Fruit fly (Drosophila melanogaster) whole organism, embryonic: Measurements from ENCODE around the gene TotB.

Experiments used
- Awh ChIP-seq: fragments of 200-800 bp; sonication (Bioruptor generic); IDR thresholded peaks from 2 replicates; pipeline ENCODE4, ENCODE4 v1.3.6; 2022; ENCODE audit warnings: missing biosample characterization, missing genetic modification characterization
- CG11504 ChIP-seq: fragments of 200-800 bp; sonication (Bioruptor generic); optimal IDR thresholded peaks from 3 replicates; lab custom pipeline; 2019; ENCODE audit warnings: missing biosample characterization, mild to moderate bottlenecking, missing genetic modification characterization, moderate library complexity
- CG11696 ChIP-seq: fragments of 200-800 bp; sonication (Bioruptor generic); IDR thresholded peaks from 2 replicates; pipeline ENCODE4 v1.3.6; 2022; ENCODE audit warnings: missing biosample characterization, missing genetic modification characterization
- CG11723 ChIP-seq: fragments of 200-800 bp; sonication (Bioruptor generic); optimal IDR thresholded peaks from 2 replicates; lab custom pipeline; 2017; ENCODE audit warnings: missing biosample characterization, mild to moderate bottlenecking, missing genetic modification characterization
- CG12071 ChIP-seq: fragments of 200-800 bp; sonication (Bioruptor generic); optimal IDR thresholded peaks from 3 replicates; lab custom pipeline; 2018; ENCODE audit warnings: missing biosample characterization, mild to moderate bottlenecking, missing genetic modification characterization
- CG15696 ChIP-seq: fragments of 200-800 bp; sonication (Bioruptor generic); optimal IDR thresholded peaks from 2 replicates; lab custom pipeline; 2019; ENCODE audit warnings: missing biosample characterization, mild to moderate bottlenecking, missing genetic modification characterization, moderate library complexity
- CG16779 ChIP-seq: fragments of 200-800 bp; sonication (Bioruptor generic); IDR thresholded peaks from 2 replicates; pipeline ENCODE4 v1.3.6; 2022; ENCODE audit warnings: missing biosample characterization, missing genetic modification characterization
- CG18262 ChIP-seq: fragments of 200-800 bp; optimal IDR thresholded peaks from 3 replicates; lab custom pipeline; 2019; ENCODE audit warnings: missing biosample characterization, mild to moderate bottlenecking, missing genetic modification characterization, moderate library complexity
- CG3065 ChIP-seq: fragments of 200-800 bp; sonication (Bioruptor generic); optimal IDR thresholded peaks from 2 replicates; lab custom pipeline; 2016; ENCODE audit warnings: missing biosample characterization, missing genetic modification characterization
- CG31224 ChIP-seq: fragments of 200-800 bp; sonication (Bioruptor generic); IDR thresholded peaks from 2 replicates; pipeline ENCODE4 v1.3.6; 2022; ENCODE audit warnings: missing biosample characterization, missing genetic modification characterization
- CG3995 ChIP-seq: fragments of 200-800 bp; sonication (Bioruptor generic); optimal IDR thresholded peaks from 3 replicates; lab custom pipeline; 2016; ENCODE audit warnings: missing biosample characterization, missing genetic modification characterization
- CG4730 ChIP-seq: fragments of 200-800 bp; sonication (Bioruptor generic); IDR thresholded peaks from 2 replicates; pipeline ENCODE4 v1.3.6; 2022; ENCODE audit warnings: missing biosample characterization, missing genetic modification characterization
- CG6272 ChIP-seq: fragments of 200-800 bp; sonication (Bioruptor generic); IDR thresholded peaks from 2 replicates; pipeline ENCODE4 v1.3.6; 2022; ENCODE audit warnings: missing biosample characterization, missing genetic modification characterization
- CG6689 ChIP-seq: fragments of 200-800 bp; sonication (Bioruptor generic); IDR thresholded peaks from 2 replicates; pipeline ENCODE4 v1.3.6; 2022; ENCODE audit warnings: missing biosample characterization, missing genetic modification characterization
- CG6791 ChIP-seq: fragments of 200-800 bp; sonication (Bioruptor generic); IDR thresholded peaks from 3 replicates; pipeline ENCODE4 v1.3.6; 2022; ENCODE audit warnings: missing biosample characterization, missing genetic modification characterization; ENCODE audit not compliant: partially characterized antibody
- CG7786 ChIP-seq: fragments of 200-800 bp; sonication (Bioruptor generic); optimal IDR thresholded peaks from 2 replicates; lab custom pipeline; 2016; ENCODE audit warnings: missing biosample characterization, missing genetic modification characterization
- CG8089 ChIP-seq: fragments of 200-800 bp; sonication (Bioruptor generic); optimal IDR thresholded peaks from 3 replicates; lab custom pipeline; 2016; ENCODE audit warnings: missing biosample characterization, missing genetic modification characterization
- CG8290 ChIP-seq, 3 experiments: fragments of 200-800 bp; sonication (Bioruptor generic); optimal IDR thresholded peaks; 2 replicates each; lab custom pipeline; 2016 to 2019; ENCODE audit warnings: missing biosample characterization in 3 of 3, missing genetic modification characterization in 3 of 3, mild to moderate bottlenecking in 2 of 3, moderate library complexity in 1 of 3
- CG8944 ChIP-seq: fragments of 200-800 bp; sonication (Bioruptor generic); optimal IDR thresholded peaks from 3 replicates; lab custom pipeline; 2016; ENCODE audit warnings: missing biosample characterization, missing genetic modification characterization
- CG9817 ChIP-seq: fragments of 200-800 bp; sonication (Bioruptor generic); optimal IDR thresholded peaks from 2 replicates; lab custom pipeline; 2018; ENCODE audit warnings: missing biosample characterization, mild to moderate bottlenecking, missing genetic modification characterization, moderate library complexity
- CoRest ChIP-seq: fragments of 200-800 bp; sonication (Bioruptor generic); optimal IDR thresholded peaks from 3 replicates; lab custom pipeline; 2018; ENCODE audit warnings: missing biosample characterization, mild to moderate bottlenecking, missing genetic modification characterization, moderate library complexity
- H2.0 ChIP-seq: fragments of 200-800 bp; sonication (Bioruptor generic); IDR thresholded peaks from 2 replicates; pipeline ENCODE4 v1.3.6; 2022; ENCODE audit warnings: missing biosample characterization, missing genetic modification characterization
- HmgD ChIP-seq: fragments of 200-800 bp; sonication (Bioruptor generic); optimal IDR thresholded peaks from 3 replicates; lab custom pipeline; 2016; ENCODE audit warnings: missing biosample characterization, missing genetic modification characterization
- Kr ChIP-seq: fragments of 200-800 bp; sonication (Bioruptor generic); optimal IDR thresholded peaks from 2 replicates; lab custom pipeline; 2017; ENCODE audit warnings: missing biosample characterization, mild to moderate bottlenecking, missing genetic modification characterization
- Meics ChIP-seq: fragments of 200-800 bp; sonication (Bioruptor generic); optimal IDR thresholded peaks from 2 replicates; lab custom pipeline; 2017; ENCODE audit warnings: missing biosample characterization, mild to moderate bottlenecking, missing genetic modification characterization
- Neu2 ChIP-seq: fragments of 200-800 bp; sonication (Bioruptor generic); optimal IDR thresholded peaks from 3 replicates; lab custom pipeline; 2016; ENCODE audit warnings: missing biosample characterization, missing genetic modification characterization, borderline replicate concordance
- NfI ChIP-seq: fragments of 200-800 bp; sonication (Bioruptor generic); optimal IDR thresholded peaks from 3 replicates; lab custom pipeline; 2018; ENCODE audit warnings: missing biosample characterization, mild to moderate bottlenecking, missing genetic modification characterization, moderate library complexity
- Opbp ChIP-seq: fragments of 200-800 bp; sonication (Bioruptor generic); IDR thresholded peaks from 3 replicates; pipeline ENCODE4 v1.3.6; 2022; ENCODE audit warnings: missing biosample characterization, missing genetic modification characterization; ENCODE audit not compliant: partially characterized antibody
- Sox102F ChIP-seq: fragments of 200-800 bp; sonication (Bioruptor generic); optimal IDR thresholded peaks from 2 replicates; lab custom pipeline; 2018; ENCODE audit warnings: missing biosample characterization, mild to moderate bottlenecking, missing genetic modification characterization, moderate library complexity
- ab ChIP-seq: fragments of 200-800 bp; sonication (Bioruptor generic); optimal IDR thresholded peaks from 2 replicates; lab custom pipeline; 2016; ENCODE audit warnings: missing biosample characterization, missing genetic modification characterization
- ac ChIP-seq: fragments of 200-800 bp; sonication (Bioruptor generic); optimal IDR thresholded peaks from 3 replicates; lab custom pipeline; 2017; ENCODE audit warnings: missing biosample characterization, mild to moderate bottlenecking, missing genetic modification characterization
- chif ChIP-seq, 2 experiments: fragments of 200-800 bp; sonication (Bioruptor generic); optimal IDR thresholded peaks; 3 replicates each; lab custom pipeline; 2016; ENCODE audit warnings: missing biosample characterization in 2 of 2, missing genetic modification characterization in 2 of 2
- fd102C ChIP-seq: fragments of 200-800 bp; sonication (Bioruptor generic); optimal IDR thresholded peaks from 2 replicates; lab custom pipeline; 2018; ENCODE audit warnings: missing biosample characterization, mild to moderate bottlenecking, missing genetic modification characterization, moderate library complexity
- gcm ChIP-seq: fragments of 200-800 bp; sonication (Bioruptor generic); optimal IDR thresholded peaks from 2 replicates; lab custom pipeline; 2019; ENCODE audit warnings: missing biosample characterization, mild to moderate bottlenecking, missing genetic modification characterization, moderate library complexity
- gro ChIP-seq: fragments of 200-800 bp; sonication (Bioruptor generic); optimal IDR thresholded peaks from 2 replicates; lab custom pipeline; 2016; ENCODE audit warnings: missing biosample characterization, missing genetic modification characterization
- jing ChIP-seq: fragments of 200-800 bp; sonication (Bioruptor generic); optimal IDR thresholded peaks from 2 replicates; lab custom pipeline; 2018; ENCODE audit warnings: missing biosample characterization, mild to moderate bottlenecking, missing genetic modification characterization
- kay ChIP-seq: fragments of 200-800 bp; sonication (Bioruptor generic); optimal IDR thresholded peaks from 2 replicates; lab custom pipeline; 2016; ENCODE audit warnings: missing biosample characterization, missing genetic modification characterization
- luna ChIP-seq: fragments of 200-800 bp; sonication (Bioruptor generic); optimal IDR thresholded peaks from 2 replicates; lab custom pipeline; 2016; ENCODE audit warnings: missing biosample characterization, missing genetic modification characterization
- nerfin-2 ChIP-seq: fragments of 200-800 bp; sonication (Bioruptor generic); IDR thresholded peaks from 2 replicates; pipeline ENCODE4 v1.3.6; 2022; ENCODE audit warnings: missing biosample characterization, missing genetic modification characterization; ENCODE audit not compliant: partially characterized antibody
- oc ChIP-seq: fragments of 200-800 bp; sonication (Bioruptor generic); optimal IDR thresholded peaks from 2 replicates; lab custom pipeline; 2018; ENCODE audit warnings: missing biosample characterization, mild to moderate bottlenecking, missing genetic modification characterization, moderate library complexity
- pan ChIP-seq, 4 experiments: fragments of >200 bp in 3 of 4; fragments of 200-800 bp in 1 of 4; sonication (Bioruptor generic) in 1 of 4; optimal IDR thresholded peaks in 3 of 4; IDR thresholded peaks in 1 of 4; 2 replicates each; pipeline versions ENCODE4 v1.3.6 to Lab custom; 2017 to 2022; ENCODE audit warnings: missing biosample characterization in 2 of 4, missing genetic modification characterization in 2 of 4, mixed read lengths in 1 of 4
- prd ChIP-seq, 3 experiments: fragments of >200 bp in 2 of 3; fragments of 200-800 bp in 1 of 3; sonication (Bioruptor generic) in 1 of 3; optimal IDR thresholded peaks in 2 of 3; IDR thresholded peaks in 1 of 3; 2 replicates in 2 of 3; 3 replicates in 1 of 3; pipeline versions ENCODE4 v1.3.6 to Lab custom; 2017 to 2022; ENCODE audit warnings: missing biosample characterization in 1 of 3, missing genetic modification characterization in 1 of 3
- sd ChIP-seq: fragments of 200-800 bp; sonication (Bioruptor generic); optimal IDR thresholded peaks from 3 replicates; lab custom pipeline; 2018; ENCODE audit warnings: missing biosample characterization, mild to moderate bottlenecking, missing genetic modification characterization, moderate library complexity
- slou ChIP-seq: fragments of 200-800 bp; sonication (Bioruptor generic); optimal IDR thresholded peaks from 3 replicates; lab custom pipeline; 2016; ENCODE audit warnings: missing biosample characterization, missing genetic modification characterization
- so ChIP-seq: fragments of 200-800 bp; sonication (Bioruptor generic); IDR thresholded peaks from 3 replicates; pipeline ENCODE4 v1.3.6; 2022; ENCODE audit warnings: missing biosample characterization, missing genetic modification characterization
- tin ChIP-seq: fragments of 200-800 bp; sonication (Bioruptor generic); optimal IDR thresholded peaks from 3 replicates; lab custom pipeline; 2016; ENCODE audit warnings: missing biosample characterization, missing genetic modification characterization
- twi ChIP-seq: fragments of 200-800 bp; optimal IDR thresholded peaks from 2 replicates; lab custom pipeline; 2019; ENCODE audit warnings: missing biosample characterization, mild to moderate bottlenecking, missing genetic modification characterization, moderate library complexity
- unc-4 ChIP-seq: fragments of 200-800 bp; sonication (Bioruptor generic); IDR thresholded peaks from 2 replicates; pipeline ENCODE4 v1.3.6; 2022; ENCODE audit warnings: missing biosample characterization, missing genetic modification characterization; ENCODE audit not compliant: partially characterized antibody
- vvl ChIP-seq: fragments of 200-800 bp; sonication (Bioruptor generic); IDR thresholded peaks from 2 replicates; pipeline ENCODE4 v1.3.6; 2022; ENCODE audit warnings: missing biosample characterization, missing genetic modification characterization
- z ChIP-seq: fragments of 200-800 bp; sonication (Bioruptor generic); IDR thresholded peaks from 3 replicates; pipeline ENCODE4 v1.3.6; 2022; ENCODE audit warnings: missing biosample characterization, missing genetic modification characterization

The TotB gene

DNA sequence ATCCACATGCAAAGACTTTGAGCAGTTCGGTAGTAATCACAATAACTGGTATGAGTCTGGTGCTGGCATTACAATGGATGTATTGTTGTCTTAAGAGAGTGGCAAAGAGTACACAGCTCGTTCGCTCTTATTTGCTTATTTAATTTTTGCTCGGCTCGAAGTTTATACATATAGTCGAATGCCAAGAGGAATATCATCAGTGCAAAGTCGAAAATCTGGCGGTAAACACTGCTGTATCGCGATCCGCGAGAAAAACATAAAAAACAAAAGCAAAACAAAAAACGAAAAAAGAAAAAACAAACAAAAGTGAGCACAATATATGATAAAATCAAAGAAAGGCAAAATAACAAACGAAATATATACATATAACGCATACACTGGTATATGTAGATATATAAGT lies 40.4 kb downstream of the TotB start, which contains the start of gene hdly (continued):
- no peak for TF ChIP-seq nerfin-2 (GFP tag; lab: Robert Waterston, UW)
- TF ChIP-seq CG11696 (GFP tag; lab: Robert Waterston, UW): no peak
- TF ChIP-seq CG3065: no peak
- TF ChIP-seq CG11504 (tag; lab: Kevin White, UChicago): no peak
- TF ChIP-seq kay (GFP tag; lab: Kevin White, UChicago): no peak
- no peak for TF ChIP-seq CoRest (tag; lab: Kevin White, UChicago)
- TF ChIP-seq CG8290 (GFP tag; optimal IDR thresholded peaks at IDR 0.05; lab: Kevin White, UChicago): no peak
- peak in 1 of 2 experiments; percentile 56 for TF ChIP-seq CG8290 (tag; optimal IDR thresholded peaks at IDR 0.05; lab: Kevin White, UChicago)
- TF ChIP-seq Meics (GFP tag; lab: Kevin White, UChicago): peak; percentile 4
- TF ChIP-seq CG6791 (GFP tag; lab: Robert Waterston, UW): no peak
- no peak for TF ChIP-seq fd102C
- no peak for TF ChIP-seq prd (optimal IDR thresholded peaks at IDR 0.05; lab: Kevin White, UChicago)
- TF ChIP-seq prd (GFP tag; IDR thresholded peaks at IDR 0.05; lab: Robert Waterston, UW): no peak
- no peak for TF ChIP-seq luna (GFP tag; lab: Kevin White, UChicago)
- no peak for TF ChIP-seq CG11723 (GFP tag; lab: Kevin White, UChicago)
- no peak for TF ChIP-seq CG16779 (GFP tag; lab: Robert Waterston, UW)
- peak; percentile 55; the same call in 1 of the 3 replicates for TF ChIP-seq so (GFP tag; lab: Robert Waterston, UW)
- no peak; the same call in 1 of the 2 replicates for TF ChIP-seq vvl (GFP tag; lab: Robert Waterston, UW)
- TF ChIP-seq Kr (GFP tag; lab: Kevin White, UChicago): no peak
- TF ChIP-seq tin: no peak
- no peak for TF ChIP-seq chif (GFP tag; optimal IDR thresholded peaks at IDR 0.05; lab: Kevin White, UChicago)
- no peak for TF ChIP-seq Opbp (GFP tag; lab: Robert Waterston, UW)
- no peak for TF ChIP-seq jing (GFP tag; lab: Kevin White, UChicago)
- no peak for TF ChIP-seq slou (GFP tag; lab: Kevin White, UChicago)
- no peak for TF ChIP-seq CG31224 (GFP tag; lab: Robert Waterston, UW)
- no peak for TF ChIP-seq oc (tag; lab: Kevin White, UChicago)
- TF ChIP-seq ac (GFP tag; lab: Kevin White, UChicago): no peak
- TF ChIP-seq CG6272 (GFP tag; lab: Robert Waterston, UW): no peak
- no peak for TF ChIP-seq z (GFP tag; lab: Robert Waterston, UW)
- no peak for TF ChIP-seq HmgD (GFP tag; lab: Kevin White, UChicago)
- peak; percentile 30 for TF ChIP-seq gro (GFP tag; lab: Kevin White, UChicago)
- no peak for TF ChIP-seq CG8944 (GFP tag; lab: Kevin White, UChicago)
- no peak for TF ChIP-seq CG6689 (GFP tag; lab: Robert Waterston, UW)
- no peak for TF ChIP-seq gcm (GFP tag; lab: Kevin White, UChicago)
- TF ChIP-seq Awh: 0 out of 2 replicates have a peak, but pooled peaks have one; percentile 35
- TF ChIP-seq CG18262: no peak
- TF ChIP-seq CG15696 (tag; lab: Kevin White, UChicago): no peak
- no peak for TF ChIP-seq CG7786 (GFP tag; lab: Kevin White, UChicago)
- TF ChIP-seq CG3995 (GFP tag; lab: Kevin White, UChicago): no peak
- no peak for TF ChIP-seq CG9817 (tag; lab: Kevin White, UChicago)
- no peak for TF ChIP-seq twi
- no peak for TF ChIP-seq CG8089 (GFP tag; lab: Kevin White, UChicago)
- no peak for TF ChIP-seq CG4730 (GFP tag; lab: Robert Waterston, UW)
- TF ChIP-seq H2.0 (GFP tag; lab: Robert Waterston, UW): no peak
- TF ChIP-seq pan (optimal IDR thresholded peaks at IDR 0.05; lab: Kevin White, UChicago): no peak
- TF ChIP-seq pan (GFP tag; optimal IDR thresholded peaks at IDR 0.05 in 1 of 2, IDR thresholded peaks at IDR 0.05 in 1 of 2): no peak
- TF ChIP-seq Neu2: no peak
- TF ChIP-seq Sox102F: no peak
- no peak for TF ChIP-seq NfI (GFP tag; lab: Kevin White, UChicago)
- no peak for TF ChIP-seq unc-4 (GFP tag; lab: Robert Waterston, UW)
- no peak for TF ChIP-seq ab (GFP tag; lab: Kevin White, UChicago)
- TF ChIP-seq CG12071 (GFP tag; lab: Kevin White, UChicago): peak; percentile 23
- TF ChIP-seq sd (tag; lab: Kevin White, UChicago): peak; percentile 47
